Worm (Caenorhabditis elegans): ENCODE data around the gene pho-4.

The pho-4 gene

ce11 chrII:5271729-5272322 lies 33.6 kb upstream of the pho-4 start, which contains the start of gene drn-1:
Gene drn-1 (minus strand): TSS chrII:5271845.
- TF ChIP-seq rnt-1 (tag; optimal IDR thresholded peaks at IDR 0.05): no peak
- TF ChIP-seq zip-4 (GFP tag; optimal IDR thresholded peaks at IDR 0.05): no peak
- no peak for TF ChIP-seq nhr-77 (tag; optimal IDR thresholded peaks at IDR 0.05)
- no peak for TF ChIP-seq nhr-12 (tag; optimal IDR thresholded peaks at IDR 0.05)
- TF ChIP-seq lin-14 (GFP tag; optimal IDR thresholded peaks at IDR 0.05): peak; percentile 82
- TF ChIP-seq tbx-2 (tag; optimal IDR thresholded peaks at IDR 0.05): peak; percentile 31
- TF ChIP-seq fkh-10 (GFP tag; optimal IDR thresholded peaks at IDR 0.05): peak; percentile 91
- peak in 1 of 2 experiments; percentile 4 for TF ChIP-seq lsy-2 (tag; optimal IDR thresholded peaks at IDR 0.05)
- TF ChIP-seq dpl-1 (GFP tag; optimal IDR thresholded peaks at IDR 0.05): peak in 1 of 3 experiments; percentile 2
- peak; percentile 20 for TF ChIP-seq nhr-71 (tag; optimal IDR thresholded peaks at IDR 0.05)

- TF ChIP-seq lsy-2 (tag; optimal IDR thresholded peaks at IDR 0.05) (no peak), nhr-47 (tag; optimal IDR thresholded peaks at IDR 0.05) (no peak), ama-1 (optimal IDR thresholded peaks at IDR 0.05) (no peak), ceh-90 (tag; optimal IDR thresholded peaks at IDR 0.05) (no peak), mab-9 (GFP tag; IDR thresholded peaks at IDR 0.05) (no peak), tlp-1 (tag; optimal IDR thresholded peaks at IDR 0.05) (no peak), egl-27 (tag; optimal IDR thresholded peaks at IDR 0.05) (no peak), egl-13 (tag; optimal IDR thresholded peaks at IDR 0.05) (no peak), F16B12.6 (tag; optimal IDR thresholded peaks at IDR 0.05) (no peak), unc-62 (GFP tag; optimal IDR thresholded peaks at IDR 0.05) (no peak), pqm-1 (tag; optimal IDR thresholded peaks at IDR 0.05) (no peak), aha-1 (tag; optimal IDR thresholded peaks at IDR 0.05) (no peak), nhr-20 (tag; optimal IDR thresholded peaks at IDR 0.05) (no peak), elt-2 (tag; optimal IDR thresholded peaks at IDR 0.05) (no peak), nhr-90 (tag; optimal IDR thresholded peaks at IDR 0.05; ENCODE audit: poor library complexity) (no peak), nhr-77 (tag; optimal IDR thresholded peaks at IDR 0.05) (no peak)
These were observed 30.7 kb upstream of the pho-4 start for ce11 chrII:5268977-5269376.

ce11 chrII:5264650-5265049 lies 26.4 kb upstream of the pho-4 start:
- TF ChIP-seq efl-1 (optimal IDR thresholded peaks at IDR 0.05) (no peak), efl-1 (GFP tag; optimal IDR thresholded peaks at IDR 0.05 in 1 of 2) (peak in 1 of 2 experiments; percentile 8), snu-23 (GFP tag; optimal IDR thresholded peaks at IDR 0.05) (no peak), elt-2 (tag; optimal IDR thresholded peaks at IDR 0.05) (peak; percentile 58), fkh-10 (GFP tag; optimal IDR thresholded peaks at IDR 0.05) (no peak)

ce11 chrII:5255435-5255834 lies 17.2 kb upstream of the pho-4 start, which contains the start of gene frpr-4:
Gene frpr-4 (minus strand): TSS chrII:5255535.
- TF ChIP-seq mdl-1 (tag; optimal IDR thresholded peaks at IDR 0.05) (no peak), fos-1 (tag; optimal IDR thresholded peaks at IDR 0.05) (no peak), lin-35 (GFP tag; optimal IDR thresholded peaks at IDR 0.05) (no peak), nhr-12 (tag; optimal IDR thresholded peaks at IDR 0.05) (no peak), ama-1 (optimal IDR thresholded peaks at IDR 0.05) (no peak), unc-30 (tag; optimal IDR thresholded peaks at IDR 0.05) (no peak), pax-3 (tag; optimal IDR thresholded peaks at IDR 0.05) (no peak)

ce11 chrII:5246791-5247361 lies 8.6 kb upstream of the pho-4 start, which contains the start of gene ptr-6:
Gene ptr-6 (minus strand): TSS chrII:5246837.
- no peak for TF ChIP-seq fkh-4 (tag; optimal IDR thresholded peaks at IDR 0.05; ENCODE audit: borderline replicate concordance)
- no peak for TF ChIP-seq unc-130 (tag; optimal IDR thresholded peaks at IDR 0.05)
- peak in 1 of 2 experiments; percentile 43 for TF ChIP-seq lin-35 (GFP tag; optimal IDR thresholded peaks at IDR 0.05)
- no peak for TF ChIP-seq nhr-84 (tag; optimal IDR thresholded peaks at IDR 0.05)
- TF ChIP-seq jun-1 (tag; optimal IDR thresholded peaks at IDR 0.05): no peak
- TF ChIP-seq mdl-1 (tag; optimal IDR thresholded peaks at IDR 0.05): peak in 1 of 2 experiments; percentile 24
- TF ChIP-seq elt-3 (tag; optimal IDR thresholded peaks at IDR 0.05): peak in 1 of 6 experiments; percentile 60
- TF ChIP-seq elt-2 (tag; optimal IDR thresholded peaks at IDR 0.05): no peak
- no peak for TF ChIP-seq mab-9 (GFP tag; IDR thresholded peaks at IDR 0.05)
- TF ChIP-seq tbx-2 (tag; optimal IDR thresholded peaks at IDR 0.05): peak; percentile 1
- TF ChIP-seq mep-1 (tag; optimal IDR thresholded peaks at IDR 0.05): no peak
- no peak for TF ChIP-seq pag-3 (tag; optimal IDR thresholded peaks at IDR 0.05; ENCODE audit: borderline replicate concordance, insufficient read depth)
- peak in 1 of 2 experiments; percentile 42 for TF ChIP-seq lsy-2 (tag; optimal IDR thresholded peaks at IDR 0.05)
- TF ChIP-seq nhr-90 (tag; optimal IDR thresholded peaks at IDR 0.05; ENCODE audit: poor library complexity): peak; percentile 36
- no peak for TF ChIP-seq sox-4 (tag; optimal IDR thresholded peaks at IDR 0.05)
- TF ChIP-seq lin-39 (tag; optimal IDR thresholded peaks at IDR 0.05): no peak
- TF ChIP-seq ces-1 (GFP tag; optimal IDR thresholded peaks at IDR 0.05): no peak
- TF ChIP-seq ztf-4 (tag; optimal IDR thresholded peaks at IDR 0.05): no peak
- no peak for TF ChIP-seq nhr-12 (tag; optimal IDR thresholded peaks at IDR 0.05)
- TF ChIP-seq dpl-1 (GFP tag; optimal IDR thresholded peaks at IDR 0.05): no peak
- no peak for TF ChIP-seq egl-27 (tag; optimal IDR thresholded peaks at IDR 0.05)
